Worm (Caenorhabditis elegans): ENCODE data around the gene str-150.

DNA sequence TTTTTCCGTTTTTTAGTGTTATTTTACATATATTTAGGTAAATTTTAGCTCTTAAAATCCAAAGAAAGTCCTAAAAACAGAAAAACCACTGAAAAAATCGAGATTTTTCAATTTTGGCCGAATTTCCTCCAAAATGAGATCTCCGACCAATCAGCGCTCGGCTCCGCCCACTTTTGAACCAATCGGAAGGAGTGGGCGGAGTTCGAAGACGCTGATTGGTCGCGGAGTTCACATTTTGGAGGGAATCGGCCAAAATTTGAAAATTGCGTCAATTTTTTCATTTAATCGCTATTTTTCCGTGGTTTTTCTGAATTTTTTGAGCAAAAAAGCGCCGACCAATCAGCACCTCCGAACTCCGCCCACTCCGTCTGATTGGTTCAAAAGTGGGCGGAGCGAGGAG, 42.4 kb upstream of the str-150 start:
- TF ChIP-seq ref-1 (GFP tag; conservative IDR thresholded peaks at IDR 0.05) (no peak), T22C8.4 (GFP tag; IDR thresholded peaks at IDR 0.05) (no peak), ztf-29 (GFP tag; IDR thresholded peaks at IDR 0.05) (no peak), tab-1 (GFP tag; IDR thresholded peaks at IDR 0.05) (no peak), cog-1 (tag; optimal IDR thresholded peaks at IDR 0.05) (no peak), ztf-23 (GFP tag; IDR thresholded peaks at IDR 0.05) (no peak), flt-1 (GFP tag; IDR thresholded peaks at IDR 0.05) (no peak)
